Worm (Caenorhabditis elegans) whole organism, L4 larva: ENCODE measurements around the gene col-176.

Source experiments
- F49E8.2 ChIP-seq: sonication (generic microtip); optimal IDR thresholded peaks from 2 replicates; lab custom pipeline; 2016; ENCODE audit warnings: missing compliant biosample characterization, mild to moderate bottlenecking, missing genetic modification characterization, borderline replicate concordance
- T26A8.4 ChIP-seq: fragments of 200-800 bp; sonication (Bioruptor generic); IDR thresholded peaks from 2 replicates; pipeline ENCODE4 v1.3.6; 2022; ENCODE audit warnings: missing genetic modification characterization, missing compliant biosample characterization
- ceh-20 ChIP-seq: fragments of 200-800 bp; sonication (Bioruptor generic); IDR thresholded peaks from 2 replicates; pipeline ENCODE4 v1.3.6; 2022; ENCODE audit warnings: missing genetic modification reagents, missing genetic modification characterization, missing compliant biosample characterization
- ceh-28 ChIP-seq: fragments of 150-350 bp; optimal IDR thresholded peaks from 2 replicates; lab custom pipeline; 2014; ENCODE audit warnings: missing biosample characterization, missing genetic modification reagents, missing genetic modification characterization
- ceh-32 ChIP-seq: sonication (generic microtip); optimal IDR thresholded peaks from 2 replicates; lab custom pipeline; 2016; ENCODE audit warnings: mild to moderate bottlenecking, missing genetic modification characterization, missing compliant biosample characterization; ENCODE audit not compliant: poor library complexity
- daf-19 ChIP-seq: fragments of 200-800 bp; sonication (Bioruptor generic); conservative IDR thresholded peaks from 2 replicates; pipeline ENCODE4 v1.3.6; 2022; ENCODE audit warnings: missing genetic modification characterization, missing compliant biosample characterization
- dmd-9 ChIP-seq: fragments of 200-800 bp; sonication (Bioruptor generic); IDR thresholded peaks from 2 replicates; pipeline ENCODE4 v1.3.6; 2022; ENCODE audit warnings: missing genetic modification reagents, missing genetic modification characterization, missing compliant biosample characterization
- dve-1 ChIP-seq: sonication (generic microtip); optimal IDR thresholded peaks from 2 replicates; lab custom pipeline; 2017; ENCODE audit warnings: antibody characterized with exemption, mild to moderate bottlenecking, missing genetic modification characterization, missing compliant biosample characterization; ENCODE audit not compliant: insufficient read depth
- egl-27 ChIP-seq: sonication (generic microtip); optimal IDR thresholded peaks from 3 replicates; lab custom pipeline; 2017; ENCODE audit warnings: missing biosample characterization, missing genetic modification reagents, missing genetic modification characterization
- fos-1 ChIP-seq: fragments of 150-350 bp; optimal IDR thresholded peaks from 2 replicates; lab custom pipeline; 2014; ENCODE audit warnings: missing biosample characterization, missing genetic modification characterization
- hif-1 ChIP-seq, 2 experiments: sonication (generic microtip); optimal IDR thresholded peaks; 2 replicates each; lab custom pipeline; 2016 to 2017; ENCODE audit warnings: missing compliant biosample characterization in 2 of 2, missing genetic modification characterization in 2 of 2, missing genetic modification reagents in 2 of 2, missing genotype in 2 of 2, mild to moderate bottlenecking in 1 of 2
- lim-7 ChIP-seq: fragments of 200-800 bp; sonication (Bioruptor generic); IDR thresholded peaks from 2 replicates; pipeline ENCODE4 v1.3.6; 2022; ENCODE audit warnings: missing genetic modification characterization, missing compliant biosample characterization
- lin-29 ChIP-seq: fragments of 200-800 bp; sonication (Bioruptor generic); IDR thresholded peaks from 2 replicates; pipeline ENCODE4 v1.3.6; 2022; ENCODE audit warnings: missing genetic modification reagents, missing genetic modification characterization, missing compliant biosample characterization
- madf-5 ChIP-seq, 2 experiments: fragments of 200-800 bp; sonication (Bioruptor generic); IDR thresholded peaks; 2 replicates each; pipeline ENCODE4 v1.3.6; 2022; ENCODE audit warnings: missing compliant biosample characterization in 2 of 2, missing genetic modification characterization in 2 of 2
- nhr-10 ChIP-seq: fragments of 150-350 bp; optimal IDR thresholded peaks from 2 replicates; lab custom pipeline; 2014; ENCODE audit warnings: missing biosample characterization, missing genetic modification characterization
- nhr-102 ChIP-seq: sonication (generic microtip); optimal IDR thresholded peaks from 2 replicates; lab custom pipeline; 2016; ENCODE audit warnings: mild to moderate bottlenecking, missing genetic modification characterization, moderate library complexity, missing compliant biosample characterization
- nhr-11 ChIP-seq: fragments of 150-350 bp; optimal IDR thresholded peaks from 2 replicates; lab custom pipeline; 2014; ENCODE audit warnings: missing biosample characterization, missing genetic modification characterization
- nhr-28 ChIP-seq: fragments of 150-350 bp; optimal IDR thresholded peaks from 2 replicates; lab custom pipeline; 2014; ENCODE audit warnings: missing biosample characterization, missing genetic modification characterization
- nhr-41 ChIP-seq: fragments of 200-800 bp; sonication (Bioruptor generic); IDR thresholded peaks from 2 replicates; pipeline ENCODE4 v1.3.6; 2022; ENCODE audit warnings: missing genetic modification reagents, missing genetic modification characterization, missing compliant biosample characterization
- nhr-6 ChIP-seq: fragments of 150-350 bp; optimal IDR thresholded peaks from 2 replicates; lab custom pipeline; 2014; ENCODE audit warnings: missing biosample characterization, missing genetic modification characterization
- set-16 ChIP-seq: fragments of 200-800 bp; sonication (Bioruptor generic); IDR thresholded peaks from 2 replicates; pipeline ENCODE4 v1.3.6; 2022; ENCODE audit warnings: missing genetic modification reagents, missing genetic modification characterization, missing compliant biosample characterization
- snpc-1.2 ChIP-seq: fragments of 200-800 bp; sonication (Bioruptor generic); IDR thresholded peaks from 2 replicates; pipeline ENCODE4 v1.3.6; 2022; ENCODE audit warnings: missing genetic modification reagents, missing genetic modification characterization, missing compliant biosample characterization
- spr-3 ChIP-seq: fragments of 200-800 bp; sonication (Bioruptor generic); optimal IDR thresholded peaks from 2 replicates; lab custom pipeline; 2018; ENCODE audit warnings: mild to moderate bottlenecking, missing genetic modification characterization, missing compliant biosample characterization
- tag-97 ChIP-seq: fragments of 200-800 bp; sonication (Bioruptor generic); IDR thresholded peaks from 2 replicates; pipeline ENCODE4 v1.3.6; 2022; ENCODE audit warnings: missing genetic modification characterization, missing compliant biosample characterization
- unc-39 ChIP-seq: sonication (generic microtip); optimal IDR thresholded peaks from 2 replicates; lab custom pipeline; 2017; ENCODE audit warnings: missing biosample characterization, missing genetic modification characterization
- unc-62 ChIP-seq, 3 experiments: fragments of 150-350 bp in 1 of 3; sonication (generic microtip); optimal IDR thresholded peaks in 2 of 3; peaks in 1 of 3; 1 replicate in 1 of 3; 2 replicates in 2 of 3; lab custom pipeline; 2014 to 2017; ENCODE audit warnings: missing biosample characterization in 3 of 3, missing genetic modification characterization in 3 of 3, missing genetic modification reagents in 3 of 3, missing genotype in 1 of 3
- zfp-2 ChIP-seq: sonication (generic microtip); optimal IDR thresholded peaks from 2 replicates; lab custom pipeline; 2016; ENCODE audit warnings: mild to moderate bottlenecking, missing genetic modification characterization, missing compliant biosample characterization
- zfp-3 ChIP-seq: fragments of 200-800 bp; sonication (Bioruptor generic); conservative IDR thresholded peaks from 2 replicates; pipeline ENCODE4 v1.3.6; 2022; ENCODE audit warnings: missing genetic modification reagents, missing genetic modification characterization, missing compliant biosample characterization
- zip-11 ChIP-seq: fragments of 200-800 bp; sonication (Bioruptor generic); IDR thresholded peaks from 2 replicates; pipeline ENCODE4 v1.3.6; 2022; ENCODE audit warnings: missing genetic modification characterization, missing compliant biosample characterization
- zip-2 ChIP-seq: fragments of 150-350 bp; optimal IDR thresholded peaks from 2 replicates; lab custom pipeline; 2014; ENCODE audit warnings: missing biosample characterization, missing genetic modification characterization
- ztf-11 ChIP-seq: fragments of 150-350 bp; optimal IDR thresholded peaks from 2 replicates; lab custom pipeline; 2014; ENCODE audit warnings: missing biosample characterization, missing genetic modification characterization

col-176 gene

ce11 chrX:10085073-10085472 lies 7.7 kb downstream of the col-176 start:
- no peak for TF ChIP-seq egl-27 (tag; lab: Kevin White, UChicago)
- 0 out of 2 replicates have a peak, but pooled peaks have one; percentile 49 for TF ChIP-seq lim-7 (GFP tag; lab: Robert Waterston, UW)
- TF ChIP-seq nhr-6, result no peak
- no peak for TF ChIP-seq ztf-11 (tag; lab: Kevin White, UChicago)
- TF ChIP-seq zip-11 (GFP tag; lab: Robert Waterston, UW), result no peak
- 0 out of 2 replicates have a peak, but pooled peaks have one; percentile 43 for TF ChIP-seq tag-97 (GFP tag; lab: Robert Waterston, UW)

ce11 chrX:10087866-10088265 lies 10.5 kb downstream of the col-176 start, which contains the start of gene flp-28:
Gene flp-28 (minus strand): TSS chrX:10087966.
- TF ChIP-seq set-16 (GFP tag; lab: Robert Waterston, UW) (no peak), nhr-41 (no peak), unc-62 (GFP tag; optimal IDR thresholded peaks at IDR 0.05 in 1 of 2; lab: Kevin White, UChicago) (peak in 1 of 2 experiments; percentile 26), unc-62 (tag; optimal IDR thresholded peaks at IDR 0.05; lab: Kevin White, UChicago) (no peak), lin-29 (GFP tag; lab: Robert Waterston, UW) (no peak), spr-3 (GFP tag; lab: Kevin White, UChicago) (no peak), ceh-32 (tag; lab: Kevin White, UChicago) (no peak), zip-2 (tag; lab: Kevin White, UChicago) (no peak), daf-19 (GFP tag; lab: Robert Waterston, UW) (0 out of 2 replicates have a peak, but pooled peaks have one; percentile 30), zfp-3 (GFP tag; lab: Robert Waterston, UW) (no peak), nhr-102 (tag; lab: Kevin White, UChicago) (no peak)

- TF ChIP-seq unc-62 (GFP tag; optimal IDR thresholded peaks at IDR 0.05 in 1 of 2; lab: Kevin White, UChicago) (peak in 1 of 2 experiments; percentile 35), unc-62 (tag; optimal IDR thresholded peaks at IDR 0.05; lab: Kevin White, UChicago) (no peak), lim-7 (GFP tag; lab: Robert Waterston, UW) (no peak), hif-1 (tag; optimal IDR thresholded peaks at IDR 0.05; lab: Kevin White, UChicago) (no peak), dve-1 (no peak), nhr-10 (tag; lab: Kevin White, UChicago) (no peak)
Measured at ce11 chrX:10092864-10093263, 15.5 kb downstream of the col-176 start, which contains the start of gene flp-3. Gene flp-3 (minus strand): TSS chrX:10092964.

- TF ChIP-seq nhr-28 (tag; lab: Kevin White, UChicago), result no peak
- no peak for TF ChIP-seq madf-5 (GFP tag; IDR thresholded peaks at IDR 0.05; lab: Robert Waterston, UW)
- TF ChIP-seq zfp-2 (tag; lab: Kevin White, UChicago), result no peak
- TF ChIP-seq nhr-6, result no peak
- TF ChIP-seq nhr-10 (tag; lab: Kevin White, UChicago), result no peak
- TF ChIP-seq unc-39 (tag; lab: Kevin White, UChicago), result no peak
- TF ChIP-seq F49E8.2 (tag; lab: Kevin White, UChicago), result no peak
- no peak for TF ChIP-seq T26A8.4 (GFP tag; lab: Robert Waterston, UW)
- no peak for TF ChIP-seq nhr-11
- no peak for TF ChIP-seq daf-19 (GFP tag; lab: Robert Waterston, UW)
- TF ChIP-seq snpc-1.2 (GFP tag; lab: Robert Waterston, UW), result no peak
- no peak for TF ChIP-seq fos-1 (tag; lab: Kevin White, UChicago)
- no peak for TF ChIP-seq dmd-9 (GFP tag; lab: Robert Waterston, UW)
Measured at ce11 chrX:10095145-10095544, 17.7 kb downstream of the col-176 start, which contains the start of gene flp-2. Gene flp-2 (minus strand): TSS chrX:10095245.

ce11 chrX:10113677-10114076 lies 36.3 kb downstream of the col-176 start:
- TF ChIP-seq unc-62 (GFP tag; optimal IDR thresholded peaks at IDR 0.05 in 1 of 2; lab: Kevin White, UChicago) (peak in 1 of 2 experiments; percentile 95), unc-62 (tag; optimal IDR thresholded peaks at IDR 0.05; lab: Kevin White, UChicago) (no peak), spr-3 (GFP tag; lab: Kevin White, UChicago) (no peak)

- TF ChIP-seq unc-62 (GFP tag; optimal IDR thresholded peaks at IDR 0.05 in 1 of 2; lab: Kevin White, UChicago), result peak in 1 of 2 experiments; percentile 91
- no peak for TF ChIP-seq unc-62 (tag; optimal IDR thresholded peaks at IDR 0.05; lab: Kevin White, UChicago)
- TF ChIP-seq ceh-20 (GFP tag; lab: Robert Waterston, UW), result no peak
- no peak for TF ChIP-seq ceh-28
Measured at ce11 chrX:10123015-10123414, 45.6 kb downstream of the col-176 start.
